Worm (Caenorhabditis elegans): ENCODE data around the gene ZC190.8.

DNA sequence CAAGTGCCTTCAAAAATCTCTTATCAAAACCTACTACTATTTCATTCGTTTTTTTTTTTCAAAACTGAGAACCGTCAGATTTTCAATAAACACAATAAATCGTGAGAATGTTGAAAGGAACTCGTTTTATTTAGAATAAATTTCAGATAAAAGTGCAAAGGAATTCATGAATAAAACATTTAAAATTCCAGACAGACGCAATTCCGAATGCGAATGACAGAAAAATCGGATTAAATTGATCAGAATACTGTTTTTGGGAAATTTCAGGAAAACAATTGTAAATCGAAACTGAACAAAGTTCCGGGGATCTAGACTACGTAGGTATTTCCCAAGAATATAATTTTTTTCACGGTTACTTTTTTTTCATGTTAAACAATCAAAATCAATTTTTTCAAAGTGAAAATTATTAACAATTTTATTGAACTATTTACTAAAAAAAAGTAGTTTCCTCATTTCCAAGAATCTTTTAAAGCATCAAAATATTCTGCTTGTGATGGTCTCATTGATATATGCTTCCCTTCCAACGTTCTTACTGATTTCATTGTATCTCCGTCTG lies 16.0 kb downstream of the ZC190.8 start:
- TF ChIP-seq lin-14 (GFP tag; optimal IDR thresholded peaks at IDR 0.05) = no peak
- TF ChIP-seq rnt-1 (tag; optimal IDR thresholded peaks at IDR 0.05) = no peak
- no peak for TF ChIP-seq ama-1 (optimal IDR thresholded peaks at IDR 0.05)
- TF ChIP-seq dpl-1 (GFP tag; optimal IDR thresholded peaks at IDR 0.05) = no peak
- no peak for TF ChIP-seq C16A3.4 (tag; optimal IDR thresholded peaks at IDR 0.05)
- TF ChIP-seq lin-39 (tag; optimal IDR thresholded peaks at IDR 0.05) = no peak

Data from whole organism, L1 larva.